Fruit fly (Drosophila melanogaster) Kc167 (cell line): Measurements from ENCODE around the gene CG8852.

Source experiments
- h ChIP-seq: fragments of >200 bp; optimal IDR thresholded peaks from 3 replicates; lab custom pipeline; 2018; ENCODE audit warnings: missing external identifiers
- psq ChIP-seq: fragments of >200 bp; optimal IDR thresholded peaks from 2 replicates; lab custom pipeline; 2017; ENCODE audit warnings: missing external identifiers

DNA sequence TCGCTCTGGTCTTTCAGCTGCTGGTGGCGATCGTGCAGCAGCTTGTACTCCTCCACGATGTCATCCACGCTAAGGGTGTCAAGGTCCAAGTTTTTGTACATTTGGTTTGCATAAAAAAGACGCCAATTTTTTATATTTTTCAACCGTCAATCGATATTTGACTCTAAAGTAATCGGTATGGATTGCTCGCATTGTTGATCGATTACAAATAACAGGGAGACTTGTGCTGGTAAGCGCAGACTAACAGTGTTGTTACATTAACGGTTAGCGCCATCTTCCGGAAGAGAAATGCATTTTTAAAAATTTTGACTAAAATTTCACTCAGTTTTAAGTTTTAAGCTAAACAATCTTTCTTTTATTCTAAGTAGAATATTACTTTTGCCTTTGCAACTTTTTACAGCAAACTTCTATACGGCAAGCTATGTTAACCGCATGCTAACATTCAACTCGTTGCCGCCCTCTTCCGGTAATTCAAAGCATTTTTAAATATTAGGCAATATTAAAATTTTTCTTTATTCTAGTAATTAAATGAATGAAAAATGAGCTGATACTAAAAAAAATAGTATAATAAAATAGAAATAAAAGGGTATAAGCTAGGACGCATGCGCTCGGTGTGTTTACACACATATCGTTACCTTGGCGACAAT is 5.4 kb downstream of the CG8852 start, which contains the start of the genes Spindly and IFT57:
- TF ChIP-seq h (no peak), psq (lab: Kevin White, UChicago) (no peak)
